Fruit fly (Drosophila melanogaster): ENCODE results near the gene vvl.

- TF ChIP-seq CTCF (optimal IDR thresholded peaks at IDR 0.05), result no peak
- no peak for TF ChIP-seq CG8478 (optimal IDR thresholded peaks at IDR 0.05)
Measured at dm6 chr3L:6802519-6802918, 12.6 kb downstream of the vvl start.

All from S2 (cell line).